In the genomic region with DNA sequence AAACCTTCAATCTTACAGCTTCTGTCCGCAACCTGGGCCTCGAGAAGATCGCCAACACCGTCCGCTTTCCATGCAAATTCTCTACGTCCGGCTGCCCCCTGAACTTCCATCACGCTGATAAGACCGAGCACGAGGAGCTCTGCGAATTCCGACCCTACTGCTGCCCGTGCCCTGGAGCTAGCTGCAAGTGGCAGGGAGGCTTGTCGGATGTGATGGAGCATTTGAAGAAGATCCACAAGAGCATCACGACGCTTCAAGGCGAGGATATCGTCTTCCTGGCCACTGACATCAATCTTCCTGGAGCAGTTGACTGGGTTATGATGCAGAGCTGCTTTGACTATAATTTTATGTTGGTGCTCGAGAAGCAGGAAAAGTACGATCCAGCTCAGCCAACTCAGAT, we compare ENCODE assay signal across 3 worm cellular contexts.
TF ChIP-seq lines count a peak whose summit lies in the region.

No protein-coding gene starts in this region.

TF ChIP-seq in whole organism, L1 larva, 84 proteins besides CTCF, POLR2A, EP300 and RAD21:
- TF ChIP-seq nhr-84 (tag; optimal IDR thresholded peaks at IDR 0.05; lab: Kevin White, UChicago) (no peak), ets-5 (GFP tag; IDR thresholded peaks at IDR 0.05; lab: Robert Waterston, UW) (peak; percentile 86; the same call in 1 of the 2 replicates), nhr-19 (GFP tag; conservative IDR thresholded peaks at IDR 0.05; lab: Robert Waterston, UW) (no peak), efl-1 (optimal IDR thresholded peaks at IDR 0.05; lab: Kevin White, UChicago) (no peak), efl-1 (GFP tag; optimal IDR thresholded peaks at IDR 0.05 in 1 of 2; lab: Kevin White, UChicago) (peak in 1 of 2 experiments; percentile 72), nhr-85 (tag; lab: Kevin White, UChicago) (no peak)
TF ChIP-seq in whole organism, L1 larva: peak in this region for 2.

TF ChIP-seq in whole organism, L4 larva, 104 proteins besides CTCF, POLR2A, EP300 and RAD21:
- TF ChIP-seq set-16 (GFP tag; IDR thresholded peaks at IDR 0.05; lab: Robert Waterston, UW), result peak; percentile 72
- no peak for TF ChIP-seq attf-4 (tag; optimal IDR thresholded peaks at IDR 0.05; lab: Kevin White, UChicago)
- 0 out of 2 replicates have a peak, but pooled peaks have one; percentile 10 for TF ChIP-seq dmd-8 (GFP tag; IDR thresholded peaks at IDR 0.05; lab: Robert Waterston, UW)
- no peak for TF ChIP-seq zfp-2 (tag; optimal IDR thresholded peaks at IDR 0.05; lab: Kevin White, UChicago)
- no peak for TF ChIP-seq ztf-11 (tag; optimal IDR thresholded peaks at IDR 0.05; lab: Kevin White, UChicago)
- TF ChIP-seq unc-130 (GFP tag; optimal IDR thresholded peaks at IDR 0.05; lab: Kevin White, UChicago), result no peak
- no peak for TF ChIP-seq fos-1 (tag; optimal IDR thresholded peaks at IDR 0.05; lab: Kevin White, UChicago)

TF ChIP-seq in whole organism, young adult, 124 proteins besides CTCF, POLR2A, EP300 and RAD21:
- TF ChIP-seq zfh-2 (GFP tag; conservative IDR thresholded peaks at IDR 0.05; lab: Robert Waterston, UW), result peak; percentile 56
- TF ChIP-seq repo-1 (tag; optimal IDR thresholded peaks at IDR 0.05; lab: Kevin White, UChicago), result peak; percentile 42
- TF ChIP-seq nfyb-1 (GFP tag; IDR thresholded peaks at IDR 0.05; lab: Robert Waterston, UW), result 0 out of 2 replicates have a peak, but pooled peaks have one; percentile 36
- peak; percentile 53; the same call in 1 of the 2 replicates for TF ChIP-seq egrh-3 (GFP tag; IDR thresholded peaks at IDR 0.05; lab: Robert Waterston, UW)
- no peak for TF ChIP-seq F39B2.1 (GFP tag; IDR thresholded peaks at IDR 0.05; lab: Robert Waterston, UW)
- TF ChIP-seq cebp-1 (GFP tag; IDR thresholded peaks at IDR 0.05; lab: Robert Waterston, UW), result no peak
- peak; percentile 8 for TF ChIP-seq cebp-1 (tag; optimal IDR thresholded peaks at IDR 0.05; lab: Kevin White, UChicago)
- TF ChIP-seq snpc-3.4 (tag; optimal IDR thresholded peaks at IDR 0.05; lab: Kevin White, UChicago), result no peak
- TF ChIP-seq lin-26 (GFP tag; IDR thresholded peaks at IDR 0.05; lab: Robert Waterston, UW), result 0 out of 2 replicates have a peak, but pooled peaks have one; percentile 44
- peak; percentile 15 for TF ChIP-seq ets-4 (GFP tag; optimal IDR thresholded peaks at IDR 0.05; lab: Kevin White, UChicago)
- no peak for TF ChIP-seq cebp-2 (GFP tag; IDR thresholded peaks at IDR 0.05; lab: Robert Waterston, UW)
- no peak for TF ChIP-seq B0336.3 (GFP tag; IDR thresholded peaks at IDR 0.05; lab: Robert Waterston, UW)
- TF ChIP-seq F57C9.4 (tag; optimal IDR thresholded peaks at IDR 0.05; lab: Kevin White, UChicago), result no peak
- TF ChIP-seq nhr-90 (tag; optimal IDR thresholded peaks at IDR 0.05; lab: Kevin White, UChicago), result no peak
